Fruit fly (Drosophila melanogaster): ENCODE results near the gene Tim17a2.

Gene Tim17a2

dm6 chr3R:5256462-5257146, 5.9 kb downstream of the Tim17a2 start, which contains the start of the genes Enoph and Hph (continued):
- TF ChIP-seq Hr38 (GFP tag; optimal IDR thresholded peaks at IDR 0.05), result no peak
- TF ChIP-seq Met (GFP tag; optimal IDR thresholded peaks at IDR 0.05), result peak; percentile 68
- TF ChIP-seq Sox14 (GFP tag; optimal IDR thresholded peaks at IDR 0.05), result peak; percentile 76
- peak; percentile 67 for TF ChIP-seq CG10669 (GFP tag; optimal IDR thresholded peaks at IDR 0.05)
- TF ChIP-seq cyc (GFP tag; optimal IDR thresholded peaks at IDR 0.05), result peak; percentile 66
- peak; percentile 62 for TF ChIP-seq Sox15 (GFP tag; optimal IDR thresholded peaks at IDR 0.05)
- TF ChIP-seq Blimp-1 (GFP tag; optimal IDR thresholded peaks at IDR 0.05), result no peak
- peak; percentile 76 for TF ChIP-seq CG10631 (GFP tag; optimal IDR thresholded peaks at IDR 0.05)
- peak; percentile 28 for TF ChIP-seq CG8632 (GFP tag; optimal IDR thresholded peaks at IDR 0.05)
- peak; percentile 62 for TF ChIP-seq Ets21C (GFP tag; optimal IDR thresholded peaks at IDR 0.05)
- peak; percentile 33; the same call in 1 of the 2 replicates for TF ChIP-seq CG11294 (GFP tag; IDR thresholded peaks at IDR 0.05)
- peak; percentile 78 for TF ChIP-seq Eip78C (GFP tag)
- 0 out of 3 replicates have a peak, but pooled peaks have one; percentile 61 for TF ChIP-seq CG6163 (GFP tag; IDR thresholded peaks at IDR 0.05)
- peak; percentile 39 for TF ChIP-seq CG11762 (GFP tag; optimal IDR thresholded peaks at IDR 0.05; ENCODE audit: insufficient read depth)
- peak; percentile 50 for TF ChIP-seq CG34406 (GFP tag; optimal IDR thresholded peaks at IDR 0.05)
- TF ChIP-seq CG16779 (tag; optimal IDR thresholded peaks at IDR 0.05), result no peak
- peak; percentile 71 for TF ChIP-seq Gug (GFP tag; IDR thresholded peaks at IDR 0.05)
- peak; percentile 64 for TF ChIP-seq Hr39 (GFP tag; optimal IDR thresholded peaks at IDR 0.05)
- peak in 1 of 2 experiments; percentile 57 for TF ChIP-seq ss (GFP tag; optimal IDR thresholded peaks at IDR 0.05)
- peak; percentile 19 for TF ChIP-seq dac (GFP tag; optimal IDR thresholded peaks at IDR 0.05)
- peak; percentile 11 for TF ChIP-seq spab (GFP tag; optimal IDR thresholded peaks at IDR 0.05)
- TF ChIP-seq CG31627 (GFP tag; optimal IDR thresholded peaks at IDR 0.05), result peak; percentile 76
- peak; percentile 55 for TF ChIP-seq CG6792 (GFP tag; optimal IDR thresholded peaks at IDR 0.05)
- peak; percentile 49 for TF ChIP-seq CG4318 (GFP tag; optimal IDR thresholded peaks at IDR 0.05)
- no peak for TF ChIP-seq CG6854 (GFP tag; optimal IDR thresholded peaks at IDR 0.05)
- peak; percentile 18 for TF ChIP-seq fd59A (GFP tag; optimal IDR thresholded peaks at IDR 0.05)
- TF ChIP-seq CG6808 (GFP tag; optimal IDR thresholded peaks at IDR 0.05), result peak; percentile 53
- peak; percentile 64 for TF ChIP-seq fkh (GFP tag; optimal IDR thresholded peaks at IDR 0.05)
- TF ChIP-seq CG15336 (GFP tag; IDR thresholded peaks at IDR 0.05), result 0 out of 2 replicates have a peak, but pooled peaks have one; percentile 21
- TF ChIP-seq Sox102F (GFP tag; optimal IDR thresholded peaks at IDR 0.05), result peak; percentile 44
- peak; percentile 7 for TF ChIP-seq CG1621 (tag; optimal IDR thresholded peaks at IDR 0.05)
- TF ChIP-seq CG11902 (GFP tag; optimal IDR thresholded peaks at IDR 0.05), result peak; percentile 60
- peak; percentile 73 for TF ChIP-seq CG3032 (tag; optimal IDR thresholded peaks at IDR 0.05)
- TF ChIP-seq net (GFP tag; optimal IDR thresholded peaks at IDR 0.05), result peak; percentile 31
- peak in 1 of 2 experiments; percentile 72 for TF ChIP-seq salr (GFP tag; optimal IDR thresholded peaks at IDR 0.05)
- TF ChIP-seq OdsH (GFP tag; optimal IDR thresholded peaks at IDR 0.05), result peak; percentile 77
- TF ChIP-seq CG8319 (GFP tag; optimal IDR thresholded peaks at IDR 0.05), result peak; percentile 43
- peak; percentile 74 for TF ChIP-seq acj6 (GFP tag; optimal IDR thresholded peaks at IDR 0.05)
- TF ChIP-seq Eip75B (GFP tag; optimal IDR thresholded peaks at IDR 0.05), result peak; percentile 58
- peak; percentile 64 for TF ChIP-seq pdm3 (GFP tag; optimal IDR thresholded peaks at IDR 0.05)
- peak; percentile 62 for TF ChIP-seq topi (GFP tag; optimal IDR thresholded peaks at IDR 0.05)
- no peak for TF ChIP-seq CG6276 (GFP tag; optimal IDR thresholded peaks at IDR 0.05)
- no peak for TF ChIP-seq Eip93F (GFP tag; optimal IDR thresholded peaks at IDR 0.05)
